Fruit fly (Drosophila melanogaster) whole organism: ENCODE results near the gene ncm.

Experiments
- CG8478 ChIP-seq: fragments of >200 bp; optimal IDR thresholded peaks from 2 replicates; lab custom pipeline; 2018; ENCODE audit warnings: inconsistent platforms
- Dll ChIP-seq: fragments of >200 bp; optimal IDR thresholded peaks from 2 replicates; lab custom pipeline; 2017
- EcR ChIP-seq, 2 experiments: fragments of >200 bp; optimal IDR thresholded peaks; 2 replicates each; lab custom pipeline; 2017; ENCODE audit warnings: missing biosample characterization in 2 of 2, missing genetic modification characterization in 2 of 2, missing genetic modification reagents in 2 of 2

DNA sequence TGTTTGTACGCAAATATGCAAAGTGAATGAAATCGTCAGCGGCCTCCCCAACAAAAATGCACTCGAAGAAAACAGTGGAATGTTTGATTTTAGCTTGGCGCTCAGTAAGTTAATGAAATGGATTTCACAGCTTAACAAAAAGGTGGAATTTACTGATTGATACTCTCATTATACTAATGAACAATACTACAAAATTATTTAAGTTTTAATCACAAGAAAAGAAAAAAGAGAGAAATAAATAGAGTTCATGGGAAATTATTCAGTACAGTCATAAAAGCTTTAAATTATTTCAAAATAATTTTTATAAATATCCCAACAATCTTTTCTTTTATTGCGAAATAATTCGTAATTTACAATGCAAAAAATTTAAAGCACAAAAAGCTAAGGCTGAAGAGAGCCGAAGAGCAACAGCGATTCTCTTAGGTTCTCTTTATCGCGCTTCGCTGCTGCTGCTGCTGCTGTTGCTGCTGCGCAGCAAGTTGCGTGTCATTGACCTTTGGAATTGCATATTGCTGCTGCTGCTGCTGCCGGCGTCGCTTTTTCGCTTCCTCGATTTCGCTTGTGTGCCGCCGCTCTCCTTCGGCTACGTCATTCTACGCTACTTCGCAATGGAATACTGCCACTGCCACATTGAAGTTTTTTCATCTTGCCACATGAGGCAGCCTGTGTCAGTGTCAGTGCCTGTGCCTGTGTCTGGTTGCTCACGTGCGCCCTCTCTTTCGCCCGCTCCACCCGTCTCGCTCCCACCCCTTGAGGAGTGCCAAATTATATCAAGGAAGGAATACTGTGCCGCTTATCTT, 16.8 kb upstream of the ncm start:
- TF ChIP-seq CG8478 (lab: Kevin White, UChicago) = no peak
- TF ChIP-seq Dll (lab: Kevin White, UChicago) = peak; percentile 46
- peak; percentile 63 to 93 for TF ChIP-seq EcR (GFP tag; optimal IDR thresholded peaks at IDR 0.05; lab: Kevin White, UChicago)
